Fruit fly (Drosophila melanogaster): Measurements from ENCODE around the gene gro.

DNA sequence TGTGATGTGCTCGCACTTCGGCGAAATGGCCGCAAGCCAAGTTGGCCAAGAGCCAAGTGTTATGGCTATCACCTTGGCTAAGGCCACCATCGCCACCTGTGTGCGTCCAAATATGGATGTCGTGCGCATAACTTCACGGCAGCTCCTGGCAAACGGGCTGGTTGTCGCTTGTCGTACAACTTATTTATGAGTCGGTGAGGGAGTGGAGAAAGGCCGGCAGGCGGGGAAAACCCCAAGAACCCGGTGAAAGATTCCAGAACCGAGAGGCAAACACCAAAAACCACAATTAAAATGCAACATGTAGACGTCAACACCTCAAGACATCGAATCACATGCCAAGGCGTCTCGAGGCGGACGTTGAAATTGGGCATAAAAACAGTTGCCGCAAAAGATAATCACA is 29.2 kb upstream of the gro start:
- TF ChIP-seq Sin3A (optimal IDR thresholded peaks at IDR 0.05) (no peak), psq (optimal IDR thresholded peaks at IDR 0.05) (no peak), ttk (optimal IDR thresholded peaks at IDR 0.05) (no peak), h (optimal IDR thresholded peaks at IDR 0.05) (no peak), Myc (optimal IDR thresholded peaks at IDR 0.05) (no peak), insv (optimal IDR thresholded peaks at IDR 0.05) (no peak)

All from Kc167 (cell line).